ENCODE assay signal across 4 worm cellular contexts in the genomic region with DNA sequence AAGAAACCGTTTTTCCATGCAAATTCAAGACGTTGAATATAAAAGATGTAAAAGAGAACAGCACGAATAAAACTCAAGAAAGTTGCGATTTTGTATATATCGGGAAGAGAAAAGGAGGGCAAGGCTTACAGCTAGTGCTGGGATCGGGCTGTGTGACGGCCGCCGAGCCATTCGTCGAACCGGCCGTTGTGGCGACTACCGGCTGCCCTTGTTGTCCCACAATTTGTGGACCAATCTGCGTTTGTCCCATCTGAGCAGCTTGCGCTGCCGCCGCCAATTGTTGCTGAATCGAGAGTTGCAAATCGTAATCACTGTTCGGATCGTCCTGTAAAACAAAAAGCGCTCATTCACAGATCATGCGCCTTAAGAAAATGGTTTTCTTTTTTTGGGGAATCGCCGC.
TF ChIP-seq lines count a peak whose summit lies in the region.

No protein-coding gene starts in this region.

TF ChIP-seq in whole organism, L2 larva, 48 proteins besides CTCF, POLR2A, EP300 and RAD21:
- TF ChIP-seq ztf-1 (GFP tag; conservative IDR thresholded peaks at IDR 0.05; lab: Robert Waterston, UW) (0 out of 2 replicates have a peak, but pooled peaks have one; percentile 72), nhr-129 (tag; optimal IDR thresholded peaks at IDR 0.05; lab: Kevin White, UChicago) (no peak)

TF ChIP-seq in whole organism, L4 larva, 104 proteins besides CTCF, POLR2A, EP300 and RAD21:
- TF ChIP-seq ceh-62 (tag; optimal IDR thresholded peaks at IDR 0.05; lab: Kevin White, UChicago) (no peak), ceh-82 (tag; optimal IDR thresholded peaks at IDR 0.05; lab: Kevin White, UChicago) (no peak), lin-39 (tag; optimal IDR thresholded peaks at IDR 0.05; lab: Kevin White, UChicago) (no peak), set-16 (GFP tag; IDR thresholded peaks at IDR 0.05; lab: Robert Waterston, UW) (peak; percentile 34; the same call in 1 of the 2 replicates), vab-7 (GFP tag; IDR thresholded peaks at IDR 0.05; lab: Robert Waterston, UW) (no peak), aly-2 (tag; optimal IDR thresholded peaks at IDR 0.05; lab: Kevin White, UChicago) (no peak)
TF ChIP-seq in whole organism, L4 larva: peak in this region for 1.

TF ChIP-seq in whole organism, early embryonic, 17 proteins besides CTCF, POLR2A, EP300 and RAD21:
- TF ChIP-seq pes-1 (GFP tag; IDR thresholded peaks at IDR 0.05; lab: Robert Waterston, UW) (no peak), ets-7 (tag; optimal IDR thresholded peaks at IDR 0.05; lab: Kevin White, UChicago) (no peak), B0310.2 (tag; optimal IDR thresholded peaks at IDR 0.05; lab: Kevin White, UChicago) (peak; percentile 10), sea-1 (GFP tag; conservative IDR thresholded peaks at IDR 0.05; lab: Robert Waterston, UW) (no peak), aly-1 (tag; optimal IDR thresholded peaks at IDR 0.05; lab: Kevin White, UChicago) (no peak), ceh-36 (tag; optimal IDR thresholded peaks at IDR 0.05; lab: Kevin White, UChicago) (no peak), ama-1 (optimal IDR thresholded peaks at IDR 0.05; lab: Kevin White, UChicago) (no peak), scrt-1 (GFP tag; IDR thresholded peaks at IDR 0.05; lab: Robert Waterston, UW) (no peak)

TF ChIP-seq in whole organism, young adult, 124 proteins besides CTCF, POLR2A, EP300 and RAD21:
- peak; percentile 71 for TF ChIP-seq zfh-2 (GFP tag; conservative IDR thresholded peaks at IDR 0.05; lab: Robert Waterston, UW)
- TF ChIP-seq athp-1 (tag; optimal IDR thresholded peaks at IDR 0.05; lab: Kevin White, UChicago) = no peak
